Worm (Caenorhabditis elegans) whole organism, mixed stage, embryonic: ENCODE data around the gene kdp-1.

Experiments
- M03D4.4 ChIP-seq: sonication (generic microtip); optimal IDR thresholded peaks from 2 replicates; lab custom pipeline; 2017; ENCODE audit warnings: mild to moderate bottlenecking, missing genetic modification characterization, missing compliant biosample characterization
- nhr-28 ChIP-seq: fragments of 150-350 bp; optimal IDR thresholded peaks from 2 replicates; lab custom pipeline; 2014; ENCODE audit warnings: missing biosample characterization, missing genetic modification characterization
- nhr-76 ChIP-seq: sonication (generic microtip); optimal IDR thresholded peaks from 2 replicates; lab custom pipeline; 2017; ENCODE audit warnings: missing biosample characterization, missing genetic modification characterization
- zip-8 ChIP-seq: fragments of 150-350 bp; optimal IDR thresholded peaks from 2 replicates; lab custom pipeline; 2014; ENCODE audit warnings: missing biosample characterization, missing genetic modification characterization

- no peak for TF ChIP-seq zip-8
- TF ChIP-seq M03D4.4 (tag; lab: Kevin White, UChicago), result no peak
- no peak for TF ChIP-seq nhr-76 (tag; lab: Kevin White, UChicago)
- TF ChIP-seq nhr-28 (tag; lab: Kevin White, UChicago), result no peak
These were observed 48.6 kb downstream of the kdp-1 start, which contains the start of gene W02A2.12 for ce11 chrIV:13348592-13348991.
